Worm (Caenorhabditis elegans) whole organism, young adult: ENCODE measurements around the gene T28A11.13.

Experiments used
- C17E4.6 ChIP-seq: fragments of 200-800 bp; sonication (Bioruptor generic); IDR thresholded peaks from 2 replicates; pipeline ENCODE4 v1.3.6; 2022; ENCODE audit warnings: missing genetic modification reagents, missing genetic modification characterization, missing compliant biosample characterization
- T07F8.4 ChIP-seq: sonication (generic microtip); optimal IDR thresholded peaks from 2 replicates; lab custom pipeline; 2016; ENCODE audit warnings: mild to moderate bottlenecking, missing genetic modification characterization, moderate library complexity, missing compliant biosample characterization
- aptf-3 ChIP-seq: fragments of 200-800 bp; sonication (Bioruptor generic); IDR thresholded peaks from 2 replicates; pipeline ENCODE4 v1.3.6; 2022; ENCODE audit warnings: missing genetic modification characterization, missing compliant biosample characterization
- die-1 ChIP-seq: sonication (generic microtip); optimal IDR thresholded peaks from 2 replicates; lab custom pipeline; 2016; ENCODE audit warnings: missing genotype, mild to moderate bottlenecking, missing genetic modification characterization, missing compliant biosample characterization
- ekl-4 ChIP-seq: fragments of 200-800 bp; sonication (Bioruptor generic); IDR thresholded peaks from 2 replicates; pipeline ENCODE4 v1.3.6; 2022; ENCODE audit warnings: missing genetic modification reagents, missing genetic modification characterization, missing compliant biosample characterization
- ets-4 ChIP-seq: fragments of 200-800 bp; sonication (Bioruptor generic); optimal IDR thresholded peaks from 2 replicates; lab custom pipeline; 2018; ENCODE audit warnings: mild to moderate bottlenecking, missing genetic modification characterization, missing compliant biosample characterization
- lin-35 ChIP-seq, 3 experiments: fragments of 150-350 bp in 2 of 3; sonication (generic microtip) in 1 of 3; optimal IDR thresholded peaks; 2 replicates each; lab custom pipeline; 2014 to 2018; ENCODE audit warnings: missing biosample characterization in 3 of 3, missing genetic modification characterization in 3 of 3, missing genetic modification reagents in 3 of 3
- pbrm-1 ChIP-seq: fragments of 200-800 bp; sonication (Bioruptor generic); IDR thresholded peaks from 2 replicates; pipeline ENCODE4 v1.3.6; 2022; ENCODE audit warnings: missing genetic modification reagents, missing genetic modification characterization, missing compliant biosample characterization
- snpc-4 ChIP-seq, 5 experiments: fragments of 150-350 bp in 1 of 5; sonication (generic microtip) in 4 of 5; optimal IDR thresholded peaks; 2 replicates each; lab custom pipeline; 2014 to 2018; ENCODE audit warnings: missing genetic modification characterization in 5 of 5, missing biosample characterization in 3 of 5, antibody characterized with exemption in 2 of 5, mild to moderate bottlenecking in 2 of 5, missing compliant biosample characterization in 2 of 5, missing genotype in 2 of 5, moderate library complexity in 2 of 5, missing genetic modification reagents in 1 of 5
- unc-62 ChIP-seq: fragments of 150-350 bp; optimal IDR thresholded peaks from 2 replicates; lab custom pipeline; 2014; ENCODE audit warnings: missing biosample characterization, missing genetic modification reagents, missing genetic modification characterization
- ztf-3 ChIP-seq: fragments of 200-800 bp; sonication (Bioruptor generic); optimal IDR thresholded peaks from 2 replicates; lab custom pipeline; 2018; ENCODE audit warnings: mild to moderate bottlenecking, missing genetic modification characterization, missing compliant biosample characterization

DNA sequence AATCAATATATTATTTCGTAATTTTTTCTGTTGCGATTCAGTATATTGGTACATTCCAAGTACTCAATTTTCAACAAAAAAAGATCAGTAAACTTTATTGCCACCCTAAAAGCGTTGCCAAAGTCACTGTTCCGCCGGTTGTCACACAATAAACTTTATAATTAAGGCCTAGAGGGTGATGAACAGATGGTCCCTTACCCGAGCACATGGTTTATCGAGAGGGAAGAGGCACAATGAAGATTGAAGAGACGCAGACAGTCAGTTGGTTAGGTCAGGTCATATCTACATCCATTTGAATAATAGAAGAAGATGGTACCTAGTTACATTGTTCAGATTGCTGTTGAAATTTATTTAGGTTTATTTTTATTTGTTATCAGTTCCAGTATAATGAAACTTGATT is 6.8 kb upstream of the T28A11.13 start:
- TF ChIP-seq ets-4 (GFP tag; lab: Kevin White, UChicago) (no peak), ekl-4 (GFP tag; lab: Robert Waterston, UW) (no peak), unc-62 (GFP tag; lab: Kevin White, UChicago) (no peak), pbrm-1 (GFP tag; lab: Robert Waterston, UW) (no peak), lin-35 (GFP tag; optimal IDR thresholded peaks at IDR 0.05; lab: Kevin White, UChicago) (no peak), C17E4.6 (GFP tag; lab: Robert Waterston, UW) (no peak), snpc-4 (GFP tag; optimal IDR thresholded peaks at IDR 0.05; lab: Kevin White, UChicago) (no peak), snpc-4 (tag; optimal IDR thresholded peaks at IDR 0.05; lab: Kevin White, UChicago) (no peak), T07F8.4 (tag; lab: Kevin White, UChicago) (no peak), aptf-3 (GFP tag; lab: Robert Waterston, UW) (no peak), ztf-3 (GFP tag; lab: Kevin White, UChicago) (no peak), die-1 (tag; lab: Kevin White, UChicago) (no peak)
